Worm (Caenorhabditis elegans) whole organism, L2 larva: Measurements from ENCODE around the gene C13C4.7.
"Not testable (repeated sequence)": the region's sequence is repeated elsewhere in the genome, so short reads cannot be mapped to it uniquely, and the experiment has no call there.

Source experiments
- ZK546.5 ChIP-seq: sonication (generic microtip); optimal IDR thresholded peaks from 2 replicates; lab custom pipeline; 2017; ENCODE audit warnings: missing biosample characterization, missing genetic modification characterization
- ama-1 ChIP-seq: fragments of 150-350 bp; optimal IDR thresholded peaks from 2 replicates; lab custom pipeline; 2018; ENCODE audit warnings: inconsistent platforms
- egl-27 ChIP-seq: sonication (generic microtip); optimal IDR thresholded peaks from 3 replicates; lab custom pipeline; 2017; ENCODE audit warnings: missing biosample characterization, missing genetic modification reagents, missing genetic modification characterization
- elt-3 ChIP-seq: sonication (generic microtip); optimal IDR thresholded peaks from 2 replicates; lab custom pipeline; 2017; ENCODE audit warnings: missing biosample characterization, missing genetic modification characterization
- lsy-2 ChIP-seq, 2 experiments: fragments of 150-350 bp in 1 of 2; sonication (generic microtip) in 1 of 2; optimal IDR thresholded peaks; 2 replicates each; lab custom pipeline; 2014 to 2017; ENCODE audit warnings: missing biosample characterization in 2 of 2, missing genetic modification characterization in 2 of 2
- mab-5 ChIP-seq: fragments of 150-350 bp; optimal IDR thresholded peaks from 2 replicates; lab custom pipeline; 2014; ENCODE audit warnings: missing biosample characterization, missing genetic modification characterization
- nhr-12 ChIP-seq: fragments of 150-350 bp; optimal IDR thresholded peaks from 2 replicates; lab custom pipeline; 2014; ENCODE audit warnings: missing biosample characterization, missing genetic modification characterization
- nhr-23 ChIP-seq: fragments of 150-350 bp; optimal IDR thresholded peaks from 2 replicates; lab custom pipeline; 2014; ENCODE audit warnings: missing biosample characterization, missing genetic modification reagents, missing genetic modification characterization
- skn-1 ChIP-seq: sonication (generic microtip); optimal IDR thresholded peaks from 2 replicates; lab custom pipeline; 2017; ENCODE audit warnings: missing biosample characterization, missing genetic modification characterization
- snpc-4 ChIP-seq: fragments of 150-350 bp; optimal IDR thresholded peaks from 2 replicates; lab custom pipeline; 2014; ENCODE audit warnings: missing biosample characterization, missing genetic modification characterization
- unc-55 ChIP-seq: fragments of 150-350 bp; sonication (generic microtip); optimal IDR thresholded peaks from 3 replicates; lab custom pipeline; 2014; ENCODE audit warnings: missing biosample characterization, missing genetic modification reagents, missing genetic modification characterization
- unc-62 ChIP-seq: fragments of 150-350 bp; optimal IDR thresholded peaks from 2 replicates; lab custom pipeline; 2014; ENCODE audit warnings: missing biosample characterization, missing genetic modification reagents, missing genetic modification characterization
- ztf-11 ChIP-seq: sonication (generic microtip); optimal IDR thresholded peaks from 2 replicates; lab custom pipeline; 2017; ENCODE audit warnings: missing biosample characterization, missing genetic modification characterization

ce11 chrV:12131157-12131556 is 10.9 kb upstream of the C13C4.7 start, which contains the start of gene enpp-1:
- not testable (repeated sequence) for TF ChIP-seq ama-1; egl-27; unc-55 (GFP tag; lab: Kevin White, UChicago); skn-1 (tag; lab: Kevin White, UChicago); ZK546.5 (tag; lab: Kevin White, UChicago); lsy-2 (tag; optimal IDR thresholded peaks at IDR 0.05; lab: Kevin White, UChicago); snpc-4 (tag; lab: Kevin White, UChicago); nhr-23 (tag; lab: Kevin White, UChicago); mab-5 (tag; lab: Kevin White, UChicago); ztf-11 (tag; lab: Kevin White, UChicago); nhr-12 (tag; lab: Kevin White, UChicago); unc-62 (GFP tag; lab: Kevin White, UChicago); elt-3
